Worm (Caenorhabditis elegans) whole organism, mixed stage, embryonic: ENCODE data around the gene Y53G8AL.4.

Source experiments
- blmp-1 ChIP-seq: fragments of 150-350 bp; optimal IDR thresholded peaks from 2 replicates; lab custom pipeline; 2014; ENCODE audit warnings: missing biosample characterization, missing genetic modification characterization
- ceh-83 ChIP-seq: fragments of 200-800 bp; sonication (Bioruptor generic); optimal IDR thresholded peaks from 2 replicates; lab custom pipeline; 2018; ENCODE audit warnings: mild to moderate bottlenecking, missing genetic modification characterization, missing compliant biosample characterization
- elt-1 ChIP-seq: sonication (generic microtip); optimal IDR thresholded peaks from 2 replicates; lab custom pipeline; 2017; ENCODE audit warnings: missing genetic modification characterization, mild to moderate bottlenecking, missing compliant biosample characterization, antibody characterized with exemption, moderate library complexity, borderline replicate concordance; ENCODE audit not compliant: insufficient read depth
- elt-3 ChIP-seq: fragments of 150-350 bp; optimal IDR thresholded peaks from 2 replicates; lab custom pipeline; 2014; ENCODE audit warnings: missing biosample characterization, missing genetic modification characterization
- lsy-2 ChIP-seq: fragments of 150-350 bp; optimal IDR thresholded peaks from 2 replicates; lab custom pipeline; 2014; ENCODE audit warnings: missing biosample characterization, missing genetic modification characterization
- mep-1 ChIP-seq: fragments of 150-350 bp; optimal IDR thresholded peaks from 2 replicates; lab custom pipeline; 2017; ENCODE audit warnings: missing biosample characterization, missing genetic modification reagents, missing genetic modification characterization, inconsistent platforms
- nhr-2 ChIP-seq: fragments of 150-350 bp; optimal IDR thresholded peaks from 2 replicates; lab custom pipeline; 2014; ENCODE audit warnings: missing biosample characterization, missing genetic modification characterization
- nhr-28 ChIP-seq: fragments of 150-350 bp; optimal IDR thresholded peaks from 2 replicates; lab custom pipeline; 2014; ENCODE audit warnings: missing biosample characterization, missing genetic modification characterization
- pha-4 ChIP-seq: fragments of 150-350 bp; optimal IDR thresholded peaks from 2 replicates; lab custom pipeline; 2018; ENCODE audit warnings: missing biosample characterization, missing genetic modification reagents, missing genetic modification characterization
- snpc-4 ChIP-seq: fragments of 150-350 bp; optimal IDR thresholded peaks from 2 replicates; lab custom pipeline; 2014; ENCODE audit warnings: missing biosample characterization, missing genetic modification characterization
- sptf-1 ChIP-seq: sonication (generic microtip); optimal IDR thresholded peaks from 2 replicates; lab custom pipeline; 2017; ENCODE audit warnings: mild to moderate bottlenecking, missing genetic modification characterization, moderate library complexity, missing compliant biosample characterization
- unc-62 ChIP-seq: fragments of 150-350 bp; optimal IDR thresholded peaks from 2 replicates; lab custom pipeline; 2014; ENCODE audit warnings: missing biosample characterization, missing genetic modification reagents, missing genetic modification characterization

ce11 chrIII:3240893-3241292, 9.6 kb downstream of the Y53G8AL.4 start:
- TF ChIP-seq snpc-4 (tag; lab: Kevin White, UChicago) (no peak), blmp-1 (tag; lab: Kevin White, UChicago) (no peak), nhr-28 (tag; lab: Kevin White, UChicago) (no peak), elt-1 (no peak), lsy-2 (tag; lab: Kevin White, UChicago) (no peak), pha-4 (no peak), mep-1 (tag; lab: Kevin White, UChicago) (no peak), elt-3 (tag; lab: Kevin White, UChicago) (no peak), nhr-2 (tag; lab: Kevin White, UChicago) (no peak), ceh-83 (GFP tag; lab: Kevin White, UChicago) (no peak), unc-62 (GFP tag; lab: Kevin White, UChicago) (no peak), sptf-1 (tag; lab: Kevin White, UChicago) (no peak)
